Fruit fly (Drosophila melanogaster) whole organism, wandering third instar larva: ENCODE data around the gene kdn.
A peak's percentile ranks its signal among the peaks of the same experiment; 100 is the strongest.

Source experiments
- Abd-B ChIP-seq: fragments of >200 bp; optimal IDR thresholded peaks from 2 replicates; lab custom pipeline; 2017; ENCODE audit warnings: missing biosample characterization, missing genetic modification characterization
- CG9705 ChIP-seq: fragments of 200-800 bp; sonication (Bioruptor generic); optimal IDR thresholded peaks from 2 replicates; lab custom pipeline; 2018; ENCODE audit warnings: missing biosample characterization, mild to moderate bottlenecking, missing genetic modification characterization
- CrebA ChIP-seq: fragments of 200-800 bp; sonication (Bioruptor generic); optimal IDR thresholded peaks from 2 replicates; lab custom pipeline; 2016; ENCODE audit warnings: missing biosample characterization, mild to moderate bottlenecking, missing genetic modification characterization, borderline replicate concordance
- Dfd ChIP-seq: fragments of >200 bp; optimal IDR thresholded peaks from 2 replicates; lab custom pipeline; 2017; ENCODE audit warnings: missing biosample characterization, missing genetic modification characterization
- Dif ChIP-seq: fragments of 200-275, 200-300 bp; sonication (Bioruptor generic); optimal IDR thresholded peaks from 2 replicates; lab custom pipeline; 2018; ENCODE audit warnings: missing biosample characterization, missing genetic modification characterization; ENCODE audit not compliant: partially characterized antibody
- GATAd ChIP-seq: sonication (Bioruptor generic); optimal IDR thresholded peaks from 2 replicates; lab custom pipeline; 2016; ENCODE audit warnings: missing biosample characterization, missing genetic modification characterization
- Hnf4 ChIP-seq: fragments of 200-800 bp; sonication (Bioruptor generic); optimal IDR thresholded peaks from 2 replicates; lab custom pipeline; 2016; ENCODE audit warnings: missing biosample characterization, mild to moderate bottlenecking, missing genetic modification characterization
- Hr78 ChIP-seq: fragments of >200 bp; optimal IDR thresholded peaks from 2 replicates; lab custom pipeline; 2017; ENCODE audit warnings: missing biosample characterization, missing genetic modification characterization
- Jra ChIP-seq: sonication (Bioruptor generic); optimal IDR thresholded peaks from 2 replicates; lab custom pipeline; 2016; ENCODE audit warnings: missing biosample characterization, missing genetic modification characterization
- Mio ChIP-seq: sonication (Bioruptor generic); optimal IDR thresholded peaks from 2 replicates; lab custom pipeline; 2016; ENCODE audit warnings: missing biosample characterization, missing genetic modification characterization
- Myc ChIP-seq: fragments of >200 bp; optimal IDR thresholded peaks from 2 replicates; lab custom pipeline; 2017
- N ChIP-seq: fragments of >200 bp; optimal IDR thresholded peaks from 2 replicates; lab custom pipeline; 2018; ENCODE audit warnings: missing biosample characterization, missing external identifiers, missing genetic modification characterization
- OdsH ChIP-seq: fragments of 200-800 bp; sonication (Bioruptor generic); optimal IDR thresholded peaks from 2 replicates; lab custom pipeline; 2016; ENCODE audit warnings: missing biosample characterization, mild to moderate bottlenecking, missing genetic modification characterization
- Rel ChIP-seq, 2 experiments: fragments of 200-800 bp; sonication (Bioruptor generic) in 1 of 2; optimal IDR thresholded peaks; 2 replicates in 1 of 2; 3 replicates in 1 of 2; lab custom pipeline; 2016 to 2019; ENCODE audit warnings: mild to moderate bottlenecking in 2 of 2, missing biosample characterization in 2 of 2, missing genetic modification characterization in 2 of 2, moderate library complexity in 1 of 2
- Sp1 ChIP-seq: fragments of 200-800 bp; sonication (Bioruptor generic); optimal IDR thresholded peaks from 3 replicates; lab custom pipeline; 2019; ENCODE audit warnings: missing biosample characterization, mild to moderate bottlenecking, missing genetic modification characterization, moderate library complexity
- Vsx2 ChIP-seq: fragments of 200-300, 225-300 bp; sonication (Bioruptor generic); optimal IDR thresholded peaks from 2 replicates; lab custom pipeline; 2018; ENCODE audit warnings: missing biosample characterization, missing genetic modification characterization; ENCODE audit not compliant: partially characterized antibody
- br ChIP-seq: fragments of 200-800 bp; sonication (Bioruptor generic); optimal IDR thresholded peaks from 2 replicates; lab custom pipeline; 2016; ENCODE audit warnings: missing biosample characterization, missing genetic modification characterization
- brk ChIP-seq: fragments of 200-800 bp; sonication (Bioruptor generic); optimal IDR thresholded peaks from 2 replicates; lab custom pipeline; 2016; ENCODE audit warnings: missing biosample characterization, mild to moderate bottlenecking, missing genetic modification characterization
- dl ChIP-seq, 2 experiments: fragments of 175-275, 200-275 bp in 1 of 2; fragments of 200-275 bp in 1 of 2; sonication (Bioruptor generic); optimal IDR thresholded peaks; lab custom pipeline; 2018; ENCODE audit warnings: mild to moderate bottlenecking in 2 of 2, missing biosample characterization in 2 of 2, missing genetic modification characterization in 2 of 2, moderate library complexity in 2 of 2; ENCODE audit not compliant: partially characterized antibody in 2 of 2, insufficient read depth in 1 of 2
- dmrt93B ChIP-seq: fragments of 200-800 bp; sonication (Bioruptor generic); optimal IDR thresholded peaks from 2 replicates; lab custom pipeline; 2018; ENCODE audit warnings: missing biosample characterization, mild to moderate bottlenecking, missing genetic modification characterization
- dsf ChIP-seq: sonication (Bioruptor generic); optimal IDR thresholded peaks from 2 replicates; lab custom pipeline; 2016; ENCODE audit warnings: missing biosample characterization, missing genetic modification characterization, borderline replicate concordance
- ey ChIP-seq: fragments of 200-800 bp; sonication (Bioruptor generic); optimal IDR thresholded peaks from 2 replicates; lab custom pipeline; 2016; ENCODE audit warnings: missing biosample characterization, missing genetic modification characterization
- foxo ChIP-seq, 2 experiments: fragments of 200-800 bp; sonication (Bioruptor generic); optimal IDR thresholded peaks; 2 replicates in 1 of 2; 3 replicates in 1 of 2; lab custom pipeline; 2016 to 2017; ENCODE audit warnings: missing biosample characterization in 2 of 2, missing genetic modification characterization in 2 of 2
- fru ChIP-seq: fragments of 200-800 bp; sonication (Bioruptor generic); optimal IDR thresholded peaks from 3 replicates; lab custom pipeline; 2016; ENCODE audit warnings: missing biosample characterization, mild to moderate bottlenecking, missing genetic modification characterization
- h ChIP-seq: fragments of 200-800 bp; sonication (Bioruptor generic); optimal IDR thresholded peaks from 3 replicates; lab custom pipeline; 2016; ENCODE audit warnings: missing biosample characterization, mild to moderate bottlenecking, missing genetic modification characterization
- jim ChIP-seq: fragments of 175-275, 200-325 bp; sonication (Bioruptor generic); optimal IDR thresholded peaks from 2 replicates; lab custom pipeline; 2016; ENCODE audit warnings: missing biosample characterization, mild to moderate bottlenecking, missing genetic modification characterization
- lola ChIP-seq: fragments of >200 bp; optimal IDR thresholded peaks from 2 replicates; lab custom pipeline; 2017; ENCODE audit warnings: missing biosample characterization, missing genetic modification characterization
- psq ChIP-seq: fragments of 200-800 bp; sonication (Bioruptor generic); optimal IDR thresholded peaks from 3 replicates; lab custom pipeline; 2017; ENCODE audit warnings: missing biosample characterization, mild to moderate bottlenecking, missing genetic modification characterization, moderate library complexity
- rgr ChIP-seq: fragments of 200-800 bp; sonication (Bioruptor generic); optimal IDR thresholded peaks from 3 replicates; lab custom pipeline; 2016; ENCODE audit warnings: missing biosample characterization, mild to moderate bottlenecking, missing genetic modification characterization
- sage ChIP-seq: fragments of 200-800 bp; sonication (Bioruptor generic); optimal IDR thresholded peaks from 2 replicates; lab custom pipeline; 2016; ENCODE audit warnings: missing biosample characterization, mild to moderate bottlenecking, missing genetic modification characterization
- sv ChIP-seq: fragments of 200-800 bp; sonication (Bioruptor generic); optimal IDR thresholded peaks from 3 replicates; lab custom pipeline; 2016; ENCODE audit warnings: missing biosample characterization, missing genetic modification characterization
- tai ChIP-seq: sonication (Bioruptor generic); optimal IDR thresholded peaks from 2 replicates; lab custom pipeline; 2016; ENCODE audit warnings: missing biosample characterization, missing genetic modification characterization
- usp ChIP-seq: fragments of >200 bp; optimal IDR thresholded peaks from 2 replicates; lab custom pipeline; 2017; ENCODE audit warnings: missing biosample characterization, missing genetic modification characterization
- woc ChIP-seq: sonication (Bioruptor generic); optimal IDR thresholded peaks from 2 replicates; lab custom pipeline; 2016; ENCODE audit warnings: missing biosample characterization, mild to moderate bottlenecking, missing genetic modification characterization

The kdn gene

DNA sequence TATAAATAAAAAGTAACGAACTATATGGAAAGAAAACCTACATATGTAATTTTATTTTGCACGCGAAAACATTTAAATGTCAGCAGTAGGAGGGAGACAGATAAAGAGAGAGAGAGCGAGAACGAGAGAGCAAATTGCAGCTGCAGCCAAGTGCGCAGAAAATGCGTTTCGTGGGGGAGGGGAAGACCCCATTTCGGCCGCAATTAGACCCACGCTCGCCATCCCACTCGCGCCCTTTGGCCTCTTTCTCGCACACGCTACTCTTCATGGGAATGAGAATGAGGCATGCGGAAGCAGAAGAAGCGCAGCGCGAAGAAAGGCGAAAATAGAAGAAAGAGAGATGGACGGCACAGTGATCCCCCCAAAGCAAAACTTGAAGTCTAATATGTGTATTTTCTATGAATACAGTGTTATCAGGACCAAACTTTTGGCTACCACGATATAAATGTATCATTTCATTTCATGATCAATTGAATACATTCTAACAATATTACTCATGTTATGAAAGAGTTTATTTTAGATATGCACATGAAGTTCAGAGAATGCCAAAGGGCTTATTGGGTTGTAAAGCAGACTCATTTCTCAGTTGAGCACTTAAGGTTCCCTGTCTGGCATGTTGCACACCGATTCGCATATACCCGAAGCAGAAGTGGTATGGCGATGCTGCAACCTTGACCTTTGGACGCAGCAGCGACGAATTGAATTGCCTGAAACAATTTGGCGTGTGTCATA, 17.3 kb upstream of the kdn start:
- no peak for TF ChIP-seq fru
- TF ChIP-seq woc (GFP tag; lab: Kevin White, UChicago) = no peak
- no peak for TF ChIP-seq Dfd (GFP tag; lab: Kevin White, UChicago)
- TF ChIP-seq CG9705 (GFP tag; lab: Kevin White, UChicago) = no peak
- peak; percentile 2 for TF ChIP-seq rgr (GFP tag; lab: Kevin White, UChicago)
- no peak for TF ChIP-seq dl (GFP tag; optimal IDR thresholded peaks at IDR 0.05; lab: Kevin White, UChicago; ENCODE audit: insufficient read depth in 1 of 2, partially characterized antibody in 2 of 2)
- TF ChIP-seq jim (GFP tag; lab: Kevin White, UChicago) = no peak
- no peak for TF ChIP-seq h (GFP tag; lab: Kevin White, UChicago)
- TF ChIP-seq GATAd = no peak
- no peak for TF ChIP-seq tai
- no peak for TF ChIP-seq lola (GFP tag; lab: Kevin White, UChicago)
- no peak for TF ChIP-seq Rel (GFP tag; optimal IDR thresholded peaks at IDR 0.05; lab: Kevin White, UChicago)
- TF ChIP-seq Rel (tag; optimal IDR thresholded peaks at IDR 0.05; lab: Kevin White, UChicago) = peak; percentile 93
- TF ChIP-seq foxo (GFP tag; optimal IDR thresholded peaks at IDR 0.05; lab: Kevin White, UChicago) = peak in 1 of 2 experiments; percentile 15
- TF ChIP-seq usp (GFP tag; lab: Kevin White, UChicago) = no peak
- TF ChIP-seq br = no peak
- TF ChIP-seq Jra = no peak
- no peak for TF ChIP-seq Mio
- TF ChIP-seq brk (GFP tag; lab: Kevin White, UChicago) = no peak
- TF ChIP-seq dsf (GFP tag; lab: Kevin White, UChicago) = no peak
- no peak for TF ChIP-seq Abd-B
- TF ChIP-seq Vsx2 = no peak
- TF ChIP-seq Dif (GFP tag; lab: Kevin White, UChicago) = no peak
- TF ChIP-seq Myc = no peak
- no peak for TF ChIP-seq OdsH (GFP tag; lab: Kevin White, UChicago)
- TF ChIP-seq sage = no peak
- TF ChIP-seq Sp1 (GFP tag; lab: Kevin White, UChicago) = no peak
- no peak for TF ChIP-seq psq (GFP tag; lab: Kevin White, UChicago)
- TF ChIP-seq dmrt93B (GFP tag; lab: Kevin White, UChicago) = no peak
- TF ChIP-seq ey (GFP tag; lab: Kevin White, UChicago) = peak; percentile 4
- no peak for TF ChIP-seq N (GFP tag; lab: Kevin White, UChicago)

DNA sequence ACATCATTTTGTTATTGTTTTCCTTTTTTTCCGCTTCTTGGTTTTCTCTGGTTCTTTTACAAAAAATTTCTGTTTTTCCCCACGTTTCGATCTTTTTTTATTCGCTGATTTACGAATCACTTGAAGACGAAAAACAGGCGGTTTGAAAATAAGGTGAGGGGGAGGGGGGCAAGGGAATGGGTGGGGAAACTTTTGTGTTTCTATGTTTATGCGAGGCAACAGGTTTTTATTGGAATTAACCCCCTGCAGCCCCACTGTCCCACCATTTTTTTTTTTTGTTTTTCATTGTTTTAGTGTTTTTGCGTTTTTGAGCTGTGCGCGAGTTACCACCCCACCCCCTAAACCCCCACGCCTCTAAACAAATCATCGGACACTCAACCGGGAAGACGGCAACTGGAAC, 15.5 kb upstream of the kdn start:
- no peak for TF ChIP-seq dl (GFP tag; optimal IDR thresholded peaks at IDR 0.05; lab: Kevin White, UChicago; ENCODE audit: insufficient read depth in 1 of 2, partially characterized antibody in 2 of 2)
- TF ChIP-seq foxo (GFP tag; optimal IDR thresholded peaks at IDR 0.05; lab: Kevin White, UChicago) = no peak
- no peak for TF ChIP-seq Sp1 (GFP tag; lab: Kevin White, UChicago)
- no peak for TF ChIP-seq Rel (GFP tag; optimal IDR thresholded peaks at IDR 0.05; lab: Kevin White, UChicago)
- TF ChIP-seq Rel (tag; optimal IDR thresholded peaks at IDR 0.05; lab: Kevin White, UChicago) = peak; percentile 85
- no peak for TF ChIP-seq CrebA (GFP tag; lab: Kevin White, UChicago)

DNA sequence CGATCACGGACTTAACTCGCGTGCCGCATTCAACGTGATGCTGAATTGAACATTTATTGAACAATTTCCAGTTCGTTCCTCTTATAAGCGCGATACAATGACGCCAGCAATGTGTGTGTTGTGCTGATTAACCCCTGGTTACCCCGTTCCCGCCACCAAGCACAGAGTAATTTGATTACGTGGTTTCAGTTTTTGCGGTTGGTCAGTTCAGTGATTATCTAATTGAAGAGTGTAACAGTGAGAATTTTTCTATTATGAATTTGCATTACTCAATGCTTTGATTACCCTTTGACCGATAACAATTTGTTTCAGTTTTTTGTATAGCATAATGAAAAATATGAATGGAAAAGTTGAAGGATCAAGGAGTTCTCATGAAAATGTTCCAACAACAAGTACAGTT, 12.7 kb upstream of the kdn start, which contains the start of gene CG3842:
CG3842 (plus strand) TSS at position 61 of the 400 bp plus-strand sequence.
- TF ChIP-seq N (GFP tag; lab: Kevin White, UChicago) (no peak), sv (GFP tag; lab: Kevin White, UChicago) (no peak), Dfd (GFP tag; lab: Kevin White, UChicago) (no peak), Sp1 (GFP tag; lab: Kevin White, UChicago) (no peak), rgr (GFP tag; lab: Kevin White, UChicago) (no peak), GATAd (no peak), Vsx2 (no peak), foxo (GFP tag; optimal IDR thresholded peaks at IDR 0.05; lab: Kevin White, UChicago) (no peak), Rel (GFP tag; optimal IDR thresholded peaks at IDR 0.05; lab: Kevin White, UChicago) (no peak), Rel (tag; optimal IDR thresholded peaks at IDR 0.05; lab: Kevin White, UChicago) (no peak), usp (GFP tag; lab: Kevin White, UChicago) (no peak), woc (GFP tag; lab: Kevin White, UChicago) (no peak), brk (GFP tag; lab: Kevin White, UChicago) (no peak), Dif (GFP tag; lab: Kevin White, UChicago) (no peak), Hnf4 (GFP tag; lab: Kevin White, UChicago) (no peak), Mio (no peak), Hr78 (GFP tag; lab: Kevin White, UChicago) (no peak)
